Worm (Caenorhabditis elegans) whole organism, early embryonic: Measurements from ENCODE around the gene gst-37.

Experiments
- B0310.2 ChIP-seq: sonication (generic microtip); optimal IDR thresholded peaks from 2 replicates; lab custom pipeline; 2016; ENCODE audit warnings: mild to moderate bottlenecking, missing genetic modification characterization, missing compliant biosample characterization
- ama-1 ChIP-seq: fragments of 150-350 bp; optimal IDR thresholded peaks from 2 replicates; lab custom pipeline; 2014
- ceh-13 ChIP-seq: fragments of 200-800 bp; sonication (Bioruptor generic); optimal IDR thresholded peaks from 2 replicates; lab custom pipeline; 2018; ENCODE audit warnings: mild to moderate bottlenecking, missing genetic modification characterization, missing compliant biosample characterization
- ets-7 ChIP-seq: sonication (generic microtip); optimal IDR thresholded peaks from 2 replicates; lab custom pipeline; 2016; ENCODE audit warnings: missing genotype, missing genetic modification characterization, missing compliant biosample characterization
- hnd-1 ChIP-seq: sonication (generic microtip); optimal IDR thresholded peaks from 2 replicates; lab custom pipeline; 2016; ENCODE audit warnings: missing genetic modification characterization, missing compliant biosample characterization

DNA sequence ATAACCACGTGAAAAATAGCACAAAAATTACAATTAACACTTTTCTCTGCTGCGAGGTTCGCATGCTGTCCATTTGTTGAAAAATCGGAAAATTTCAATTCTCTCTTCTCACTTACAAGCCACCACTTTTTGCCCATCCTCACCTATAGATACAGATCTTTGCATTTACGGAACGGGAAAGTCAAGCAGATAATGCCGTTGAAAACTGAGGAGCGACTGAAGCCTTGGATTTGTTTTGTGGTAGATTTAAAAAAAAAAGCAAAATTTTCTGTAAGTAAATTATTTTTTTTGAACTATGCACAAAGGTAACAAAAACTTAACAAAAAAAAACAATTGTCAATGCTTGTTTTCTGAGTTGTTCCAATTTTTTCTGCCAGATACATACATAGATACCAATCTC lies 4.1 kb downstream of the gst-37 start, which contains the start of gene T06A1.1:
- TF ChIP-seq B0310.2 (tag; lab: Kevin White, UChicago), result no peak
- no peak for TF ChIP-seq ets-7 (tag; lab: Kevin White, UChicago)
- no peak for TF ChIP-seq ama-1
- TF ChIP-seq hnd-1 (tag; lab: Kevin White, UChicago), result no peak
- no peak for TF ChIP-seq ceh-13 (GFP tag; lab: Kevin White, UChicago)
